Fruit fly (Drosophila melanogaster) S2 (cell line): ENCODE data around the gene G6P.

ENCODE experiments used
- CG8478 ChIP-seq: fragments of >200 bp; optimal IDR thresholded peaks from 2 replicates; lab custom pipeline; 2018
- CTCF ChIP-seq, 2 experiments: fragments of >200 bp; optimal IDR thresholded peaks; 2 replicates each; lab custom pipeline; 2018

DNA sequence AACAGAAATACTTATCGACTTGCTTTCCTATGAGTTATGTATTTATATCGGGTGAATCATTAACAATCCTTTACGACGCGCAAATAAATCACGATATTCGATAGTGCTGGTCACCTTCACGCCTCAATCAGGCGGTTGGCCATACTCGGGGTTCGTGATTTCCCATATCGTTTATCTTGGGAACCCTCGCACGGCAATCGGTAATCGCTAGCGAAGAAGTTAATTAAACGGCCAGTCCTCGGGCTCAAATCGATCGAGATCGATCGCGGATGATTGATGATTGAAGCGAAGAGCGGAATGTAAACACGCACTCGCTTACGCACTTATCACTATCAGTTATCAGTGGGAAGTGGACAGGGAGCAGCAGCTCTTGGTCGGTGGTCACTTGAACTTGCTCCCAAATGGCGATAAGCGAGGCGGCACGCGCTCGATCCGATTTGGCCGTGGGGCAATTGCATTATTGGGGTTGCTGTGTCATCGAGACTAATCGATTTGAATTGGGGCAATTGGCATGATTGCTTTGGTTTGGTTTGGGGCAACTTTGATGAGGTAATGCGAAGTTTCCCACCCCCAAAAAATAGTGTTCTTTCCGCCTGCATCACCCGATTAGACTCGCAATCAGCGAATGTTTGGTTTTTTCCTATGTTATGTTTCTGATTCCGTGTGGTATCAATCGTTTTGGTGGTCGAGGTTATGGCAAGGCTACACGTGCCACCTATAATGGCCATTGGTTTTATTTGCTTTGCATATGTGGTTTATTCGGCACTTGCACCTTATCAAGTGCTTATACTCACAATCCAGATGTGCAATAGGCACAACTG is 14.4 kb downstream of the G6P start:
- TF ChIP-seq CG8478 (lab: Kevin White, UChicago) (no peak), CTCF (optimal IDR thresholded peaks at IDR 0.05; lab: Kevin White, UChicago) (no peak)
